Worm (Caenorhabditis elegans) whole organism, mixed stage, embryonic: Measurements from ENCODE around the gene Y57G11C.20.

Source experiments
- lin-13 ChIP-seq: fragments of 150-350 bp; optimal IDR thresholded peaks from 2 replicates; lab custom pipeline; 2014; ENCODE audit warnings: missing biosample characterization, missing genetic modification characterization
- lin-32 ChIP-seq: fragments of 200-800 bp; sonication (Bioruptor generic); optimal IDR thresholded peaks from 2 replicates; lab custom pipeline; 2018; ENCODE audit warnings: mild to moderate bottlenecking, missing genetic modification characterization, missing compliant biosample characterization
- lsy-2 ChIP-seq: fragments of 150-350 bp; optimal IDR thresholded peaks from 2 replicates; lab custom pipeline; 2014; ENCODE audit warnings: missing biosample characterization, missing genetic modification characterization
- nhr-12 ChIP-seq: fragments of 150-350 bp; optimal IDR thresholded peaks from 2 replicates; lab custom pipeline; 2014; ENCODE audit warnings: missing biosample characterization, missing genetic modification characterization
- nhr-28 ChIP-seq: fragments of 150-350 bp; optimal IDR thresholded peaks from 2 replicates; lab custom pipeline; 2014; ENCODE audit warnings: missing biosample characterization, missing genetic modification characterization
- nhr-76 ChIP-seq: sonication (generic microtip); optimal IDR thresholded peaks from 2 replicates; lab custom pipeline; 2017; ENCODE audit warnings: missing biosample characterization, missing genetic modification characterization
- sem-2 ChIP-seq: fragments of 200-800 bp; sonication (Bioruptor generic); optimal IDR thresholded peaks from 2 replicates; lab custom pipeline; 2018; ENCODE audit warnings: mild to moderate bottlenecking, missing genetic modification characterization, missing compliant biosample characterization
- unc-39 ChIP-seq: fragments of 150-350 bp; optimal IDR thresholded peaks from 2 replicates; lab custom pipeline; 2014; ENCODE audit warnings: missing biosample characterization, missing genetic modification characterization
- unc-62 ChIP-seq: fragments of 150-350 bp; optimal IDR thresholded peaks from 2 replicates; lab custom pipeline; 2014; ENCODE audit warnings: missing biosample characterization, missing genetic modification reagents, missing genetic modification characterization
- ztf-11 ChIP-seq: fragments of 150-350 bp; optimal IDR thresholded peaks from 2 replicates; lab custom pipeline; 2014; ENCODE audit warnings: missing biosample characterization, missing genetic modification characterization

ce11 chrIV:14888889-14889664 lies 45.9 kb downstream of the Y57G11C.20 start:
- TF ChIP-seq nhr-12 (tag; lab: Kevin White, UChicago) (no peak), lsy-2 (no peak), unc-62 (GFP tag; lab: Kevin White, UChicago) (no peak), lin-13 (tag; lab: Kevin White, UChicago) (no peak), nhr-76 (tag; lab: Kevin White, UChicago) (no peak), nhr-28 (tag; lab: Kevin White, UChicago) (no peak), ztf-11 (tag; lab: Kevin White, UChicago) (no peak), unc-39 (tag; lab: Kevin White, UChicago) (no peak), lin-32 (no peak), sem-2 (GFP tag; lab: Kevin White, UChicago) (no peak)
